In genomic region chrII:4902035-4902434, ce11 we compare ENCODE assay signal across 8 worm cellular contexts.
TF ChIP-seq lines count a peak whose summit lies in the region.

TSS of gene R05F9.9 (minus strand) at chrII:4902100.

TF ChIP-seq in whole organism, L1 larva, 84 proteins besides CTCF, POLR2A, EP300 and RAD21 (continues in another document):
- TF ChIP-seq aly-2 (tag; optimal IDR thresholded peaks at IDR 0.05; lab: Kevin White, UChicago) (peak; percentile 24), skn-1 (tag; optimal IDR thresholded peaks at IDR 0.05; lab: Kevin White, UChicago) (peak; percentile 35), ceh-82 (tag; optimal IDR thresholded peaks at IDR 0.05; lab: Kevin White, UChicago) (peak in 1 of 3 experiments; percentile 40), efl-1 (optimal IDR thresholded peaks at IDR 0.05; lab: Kevin White, UChicago) (peak; percentile 39 to 49), efl-1 (GFP tag; optimal IDR thresholded peaks at IDR 0.05 in 1 of 2; lab: Kevin White, UChicago) (peak; percentile 66 to 93), fkh-4 (tag; optimal IDR thresholded peaks at IDR 0.05; lab: Kevin White, UChicago; ENCODE audit: borderline replicate concordance) (no peak), lir-3 (tag; optimal IDR thresholded peaks at IDR 0.05; lab: Kevin White, UChicago; ENCODE audit: poor library complexity) (no peak), aha-1 (tag; optimal IDR thresholded peaks at IDR 0.05; lab: Kevin White, UChicago) (no peak), Y116A8C.19 (tag; optimal IDR thresholded peaks at IDR 0.05; lab: Kevin White, UChicago; ENCODE audit: borderline replicate concordance) (no peak), ztf-11 (tag; optimal IDR thresholded peaks at IDR 0.05; lab: Kevin White, UChicago) (no peak)

TF ChIP-seq in whole organism, L2 larva, 48 proteins besides CTCF, POLR2A, EP300 and RAD21 (continues in another document):
- TF ChIP-seq crh-2 (tag; optimal IDR thresholded peaks at IDR 0.05; lab: Kevin White, UChicago) (peak; percentile 72), C34F6.9 (tag; optimal IDR thresholded peaks at IDR 0.05; lab: Kevin White, UChicago) (peak; percentile 67), Y55F3AM.14 (GFP tag; optimal IDR thresholded peaks at IDR 0.05; lab: Kevin White, UChicago) (no peak), F13H6.1 (tag; optimal IDR thresholded peaks at IDR 0.05; lab: Kevin White, UChicago) (no peak), nhr-237 (tag; optimal IDR thresholded peaks at IDR 0.05; lab: Kevin White, UChicago) (no peak), dmd-4 (tag; optimal IDR thresholded peaks at IDR 0.05; lab: Kevin White, UChicago) (no peak), fos-1 (tag; optimal IDR thresholded peaks at IDR 0.05; lab: Kevin White, UChicago) (no peak), nhr-11 (tag; optimal IDR thresholded peaks at IDR 0.05; lab: Kevin White, UChicago) (no peak), snpc-4 (tag; optimal IDR thresholded peaks at IDR 0.05; lab: Kevin White, UChicago) (no peak), ztf-4 (tag; optimal IDR thresholded peaks at IDR 0.05; lab: Kevin White, UChicago) (peak; percentile 82), aly-2 (tag; optimal IDR thresholded peaks at IDR 0.05; lab: Kevin White, UChicago) (no peak), alr-1 (tag; optimal IDR thresholded peaks at IDR 0.05; lab: Kevin White, UChicago) (no peak)

TF ChIP-seq in whole organism, L3 larva, 47 proteins besides CTCF, POLR2A, EP300 and RAD21:
- peak; percentile 60 for TF ChIP-seq nfya-1 (tag; optimal IDR thresholded peaks at IDR 0.05; lab: Kevin White, UChicago; ENCODE audit: insufficient read depth)
- peak; percentile 33 for TF ChIP-seq lin-15B (tag; optimal IDR thresholded peaks at IDR 0.05; lab: Kevin White, UChicago)
- peak; percentile 64 for TF ChIP-seq elt-2 (tag; optimal IDR thresholded peaks at IDR 0.05; lab: Kevin White, UChicago)
- peak; percentile 52 for TF ChIP-seq ceh-28 (tag; optimal IDR thresholded peaks at IDR 0.05; lab: Kevin White, UChicago)
- TF ChIP-seq elt-1 (tag; optimal IDR thresholded peaks at IDR 0.05; lab: Kevin White, UChicago), result no peak
- peak; percentile 69 for TF ChIP-seq pha-4 (tag; optimal IDR thresholded peaks at IDR 0.05; lab: Kevin White, UChicago)
- TF ChIP-seq ama-1 (optimal IDR thresholded peaks at IDR 0.05; lab: Kevin White, UChicago), result peak; percentile 85
- TF ChIP-seq nhr-77 (tag; optimal IDR thresholded peaks at IDR 0.05; lab: Kevin White, UChicago), result no peak
- TF ChIP-seq lin-39 (tag; optimal IDR thresholded peaks at IDR 0.05; lab: Kevin White, UChicago), result no peak
- TF ChIP-seq nhr-25 (tag; optimal IDR thresholded peaks at IDR 0.05; lab: Kevin White, UChicago), result peak; percentile 45

TF ChIP-seq in whole organism, L4 larva, 104 proteins besides CTCF, POLR2A, EP300 and RAD21 (continues in another document):
- TF ChIP-seq nhr-76 (tag; optimal IDR thresholded peaks at IDR 0.05; lab: Kevin White, UChicago) (no peak), daf-12 (tag; optimal IDR thresholded peaks at IDR 0.05; lab: Kevin White, UChicago) (no peak), duxl-1 (tag; optimal IDR thresholded peaks at IDR 0.05; lab: Kevin White, UChicago; ENCODE audit: poor library complexity) (no peak), skn-1 (tag; optimal IDR thresholded peaks at IDR 0.05; lab: Kevin White, UChicago) (no peak), fkh-10 (GFP tag; optimal IDR thresholded peaks at IDR 0.05; lab: Kevin White, UChicago) (no peak), vab-7 (GFP tag; IDR thresholded peaks at IDR 0.05; lab: Robert Waterston, UW) (no peak), spr-3 (GFP tag; optimal IDR thresholded peaks at IDR 0.05; lab: Kevin White, UChicago) (no peak), zag-1 (tag; optimal IDR thresholded peaks at IDR 0.05; lab: Kevin White, UChicago) (no peak), zfp-2 (tag; optimal IDR thresholded peaks at IDR 0.05; lab: Kevin White, UChicago) (no peak), ceh-62 (tag; optimal IDR thresholded peaks at IDR 0.05; lab: Kevin White, UChicago) (no peak), ama-1 (optimal IDR thresholded peaks at IDR 0.05; lab: Kevin White, UChicago) (peak; percentile 62), R02D3.7 (tag; optimal IDR thresholded peaks at IDR 0.05; lab: Kevin White, UChicago) (no peak), mep-1 (tag; optimal IDR thresholded peaks at IDR 0.05; lab: Kevin White, UChicago) (peak; percentile 70)

TF ChIP-seq in whole organism, late embryonic, 69 proteins besides CTCF, POLR2A, EP300 and RAD21:
- TF ChIP-seq elt-2 (tag; optimal IDR thresholded peaks at IDR 0.05; lab: Kevin White, UChicago), result peak; percentile 35
- TF ChIP-seq ceh-48 (tag; optimal IDR thresholded peaks at IDR 0.05; lab: Kevin White, UChicago), result peak; percentile 79
- no peak for TF ChIP-seq nfya-1 (tag; optimal IDR thresholded peaks at IDR 0.05; lab: Kevin White, UChicago)
- TF ChIP-seq pqm-1 (tag; optimal IDR thresholded peaks at IDR 0.05; lab: Kevin White, UChicago), result no peak

TF ChIP-seq in whole organism, midembryonic, 9 proteins besides CTCF, POLR2A, EP300 and RAD21:
- TF ChIP-seq flt-1 (GFP tag; IDR thresholded peaks at IDR 0.05; lab: Robert Waterston, UW) (no peak), med-1 (GFP tag; optimal IDR thresholded peaks at IDR 0.05; lab: Kevin White, UChicago; ENCODE audit: insufficient read depth) (no peak), T22C8.4 (GFP tag; IDR thresholded peaks at IDR 0.05; lab: Robert Waterston, UW) (peak; percentile 80), ref-1 (GFP tag; conservative IDR thresholded peaks at IDR 0.05; lab: Robert Waterston, UW) (no peak), klf-2 (GFP tag; conservative IDR thresholded peaks at IDR 0.05; lab: Robert Waterston, UW) (no peak)

TF ChIP-seq in whole organism, mixed stage, embryonic, 35 proteins besides CTCF, POLR2A, EP300 and RAD21:
- peak; percentile 46 for TF ChIP-seq mep-1 (tag; optimal IDR thresholded peaks at IDR 0.05; lab: Kevin White, UChicago)
- TF ChIP-seq ces-1 (GFP tag; optimal IDR thresholded peaks at IDR 0.05; lab: Kevin White, UChicago), result peak; percentile 29
- TF ChIP-seq ceh-39 (tag; optimal IDR thresholded peaks at IDR 0.05; lab: Kevin White, UChicago), result peak; percentile 75
- no peak for TF ChIP-seq sptf-1 (tag; optimal IDR thresholded peaks at IDR 0.05; lab: Kevin White, UChicago)
- peak; percentile 37 for TF ChIP-seq lsy-2 (tag; optimal IDR thresholded peaks at IDR 0.05; lab: Kevin White, UChicago)
- no peak for TF ChIP-seq ztf-11 (tag; optimal IDR thresholded peaks at IDR 0.05; lab: Kevin White, UChicago)

TF ChIP-seq in whole organism, young adult, 124 proteins besides CTCF, POLR2A, EP300 and RAD21 (continues in another document):
- TF ChIP-seq madf-3 (GFP tag; IDR thresholded peaks at IDR 0.05; lab: Robert Waterston, UW) (0 out of 2 replicates have a peak, but pooled peaks have one; percentile 1), dox-1 (GFP tag; IDR thresholded peaks at IDR 0.05; lab: Robert Waterston, UW) (no peak), chd-7 (tag; optimal IDR thresholded peaks at IDR 0.05; lab: Kevin White, UChicago) (no peak), ZK185.1 (tag; optimal IDR thresholded peaks at IDR 0.05; lab: Kevin White, UChicago; ENCODE audit: poor library complexity, severe bottlenecking) (peak; percentile 37), Y56A3A.18 (GFP tag; IDR thresholded peaks at IDR 0.05; lab: Robert Waterston, UW) (no peak), nfyb-1 (GFP tag; IDR thresholded peaks at IDR 0.05; lab: Robert Waterston, UW) (peak; percentile 52), ama-1 (optimal IDR thresholded peaks at IDR 0.05; lab: Kevin White, UChicago) (peak; percentile 64), ama-1 (GFP tag; optimal IDR thresholded peaks at IDR 0.05; lab: Kevin White, UChicago) (no peak), hsf-1 (GFP tag; IDR thresholded peaks at IDR 0.05; lab: Robert Waterston, UW) (peak; percentile 66), F39B2.1 (GFP tag; IDR thresholded peaks at IDR 0.05; lab: Robert Waterston, UW) (0 out of 2 replicates have a peak, but pooled peaks have one; percentile 15), pbrm-1 (GFP tag; IDR thresholded peaks at IDR 0.05; lab: Robert Waterston, UW) (no peak), nhr-90 (tag; optimal IDR thresholded peaks at IDR 0.05; lab: Kevin White, UChicago) (peak; percentile 10), lsl-1 (GFP tag; optimal IDR thresholded peaks at IDR 0.05; lab: Kevin White, UChicago) (peak; percentile 25), ztf-26 (tag; optimal IDR thresholded peaks at IDR 0.05; lab: Kevin White, UChicago) (peak; percentile 37), hrde-1 (tag; optimal IDR thresholded peaks at IDR 0.05; lab: Kevin White, UChicago; ENCODE audit: borderline replicate concordance) (no peak), F22D6.2 (tag; optimal IDR thresholded peaks at IDR 0.05; lab: Kevin White, UChicago) (no peak), athp-1 (tag; optimal IDR thresholded peaks at IDR 0.05; lab: Kevin White, UChicago) (no peak), Y53G8AR.9 (GFP tag; conservative IDR thresholded peaks at IDR 0.05; lab: Robert Waterston, UW) (peak; percentile 86), efl-1 (GFP tag; optimal IDR thresholded peaks at IDR 0.05; lab: Kevin White, UChicago) (peak; percentile 39), nhr-80 (tag; optimal IDR thresholded peaks at IDR 0.05; lab: Kevin White, UChicago) (peak; percentile 17), lin-54 (GFP tag; optimal IDR thresholded peaks at IDR 0.05; lab: Kevin White, UChicago) (peak; percentile 59), snpc-3.4 (tag; optimal IDR thresholded peaks at IDR 0.05; lab: Kevin White, UChicago) (no peak), snpc-4 (GFP tag; optimal IDR thresholded peaks at IDR 0.05; lab: Kevin White, UChicago) (no peak), snpc-4 (tag; optimal IDR thresholded peaks at IDR 0.05; lab: Kevin White, UChicago) (peak in 2 of 4 experiments; percentile 23 to 50), ekl-4 (GFP tag; IDR thresholded peaks at IDR 0.05; lab: Robert Waterston, UW) (peak; percentile 50), F57A8.1 (GFP tag; optimal IDR thresholded peaks at IDR 0.05; lab: Kevin White, UChicago) (no peak), madf-10 (tag; optimal IDR thresholded peaks at IDR 0.05; lab: Kevin White, UChicago) (peak; percentile 21), sptf-2 (GFP tag; optimal IDR thresholded peaks at IDR 0.05; lab: Kevin White, UChicago) (no peak), snpc-1.3 (tag; optimal IDR thresholded peaks at IDR 0.05; lab: Kevin White, UChicago; ENCODE audit: insufficient read depth) (peak; percentile 8), mxl-1 (tag; optimal IDR thresholded peaks at IDR 0.05; lab: Kevin White, UChicago) (peak; percentile 27), attf-5 (GFP tag; optimal IDR thresholded peaks at IDR 0.05; lab: Kevin White, UChicago) (peak; percentile 31), nhr-179 (tag; optimal IDR thresholded peaks at IDR 0.05; lab: Kevin White, UChicago) (no peak), atf-7 (tag; optimal IDR thresholded peaks at IDR 0.05; lab: Kevin White, UChicago) (peak; percentile 46), gei-17 (GFP tag; optimal IDR thresholded peaks at IDR 0.05; lab: Kevin White, UChicago) (peak; percentile 28), F55B11.4 (tag; optimal IDR thresholded peaks at IDR 0.05; lab: Kevin White, UChicago; ENCODE audit: borderline replicate concordance, insufficient read depth) (no peak), cebp-1 (GFP tag; IDR thresholded peaks at IDR 0.05; lab: Robert Waterston, UW) (no peak), cebp-1 (tag; optimal IDR thresholded peaks at IDR 0.05; lab: Kevin White, UChicago) (peak; percentile 57)
